Worm (Caenorhabditis elegans) whole organism, midembryonic: ENCODE data around the gene T25G12.3.
A peak's percentile ranks its signal among the peaks of the same experiment; 100 is the strongest.

Source experiments
- T22C8.4 ChIP-seq: fragments of 200-800 bp; sonication (Bioruptor generic); IDR thresholded peaks from 2 replicates; pipeline ENCODE4 v1.3.6; 2022; ENCODE audit warnings: missing genetic modification characterization, missing compliant biosample characterization
- cog-1 ChIP-seq: sonication (generic microtip); optimal IDR thresholded peaks from 2 replicates; lab custom pipeline; 2016; ENCODE audit warnings: missing genetic modification characterization, missing compliant biosample characterization
- flt-1 ChIP-seq: fragments of 200-800 bp; sonication (Bioruptor generic); IDR thresholded peaks from 2 replicates; pipeline ENCODE4 v1.3.6; 2022; ENCODE audit warnings: missing genetic modification characterization, missing compliant biosample characterization
- klf-2 ChIP-seq: fragments of 200-800 bp; sonication (Bioruptor generic); conservative IDR thresholded peaks from 2 replicates; pipeline ENCODE4 v1.3.6; 2022; ENCODE audit warnings: missing genetic modification reagents, missing genetic modification characterization, missing compliant biosample characterization
- med-1 ChIP-seq: sonication (generic microtip); optimal IDR thresholded peaks from 2 replicates; lab custom pipeline; 2017; ENCODE audit warnings: missing genetic modification characterization, mild to moderate bottlenecking, missing compliant biosample characterization, antibody characterized with exemption, missing genetic modification reagents; ENCODE audit not compliant: insufficient read depth
- ref-1 ChIP-seq: fragments of 200-800 bp; sonication (Bioruptor generic); conservative IDR thresholded peaks from 2 replicates; pipeline ENCODE4 v1.3.6; 2022; ENCODE audit warnings: missing genetic modification reagents, missing genetic modification characterization, missing compliant biosample characterization
- tab-1 ChIP-seq: fragments of 200-800 bp; sonication (Bioruptor generic); IDR thresholded peaks from 2 replicates; pipeline ENCODE4 v1.3.6; 2022; ENCODE audit warnings: missing genetic modification characterization, missing compliant biosample characterization
- ztf-23 ChIP-seq: fragments of 200-800 bp; sonication (Bioruptor generic); IDR thresholded peaks from 2 replicates; pipeline ENCODE4 v1.3.6; 2022; ENCODE audit warnings: missing genetic modification reagents, missing genetic modification characterization, missing compliant biosample characterization
- ztf-29 ChIP-seq: fragments of 200-800 bp; sonication (Bioruptor generic); IDR thresholded peaks from 2 replicates; pipeline ENCODE4 v1.3.6; 2022; ENCODE audit warnings: missing genetic modification reagents, missing genetic modification characterization, missing compliant biosample characterization

Gene T25G12.3

DNA sequence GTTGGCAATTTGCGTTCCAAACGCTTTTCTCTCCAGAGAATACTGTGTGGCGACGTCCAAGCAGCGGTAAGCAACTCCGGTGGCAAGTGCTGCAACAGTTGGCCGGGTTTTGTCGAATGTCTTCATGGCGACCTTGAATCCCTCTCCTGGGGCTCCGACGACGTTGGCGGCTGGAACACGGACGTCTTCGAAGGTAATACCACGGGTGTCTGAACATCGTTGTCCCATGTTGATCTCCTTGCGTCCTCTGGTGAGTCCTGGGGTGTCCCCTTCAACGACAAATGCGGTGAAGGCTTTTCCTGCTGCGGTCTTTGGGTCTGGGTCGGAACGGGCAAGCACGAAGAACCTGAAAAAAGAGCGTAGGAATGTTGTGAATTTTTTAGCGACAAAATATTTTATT is 15.7 kb upstream of the T25G12.3 start:
- 0 out of 2 replicates have a peak, but pooled peaks have one; percentile 18 for TF ChIP-seq flt-1 (GFP tag; lab: Robert Waterston, UW)
- no peak for TF ChIP-seq T22C8.4 (GFP tag; lab: Robert Waterston, UW)
- TF ChIP-seq tab-1: no peak
- no peak for TF ChIP-seq cog-1 (tag; lab: Kevin White, UChicago)
- TF ChIP-seq klf-2 (GFP tag; lab: Robert Waterston, UW): no peak

DNA sequence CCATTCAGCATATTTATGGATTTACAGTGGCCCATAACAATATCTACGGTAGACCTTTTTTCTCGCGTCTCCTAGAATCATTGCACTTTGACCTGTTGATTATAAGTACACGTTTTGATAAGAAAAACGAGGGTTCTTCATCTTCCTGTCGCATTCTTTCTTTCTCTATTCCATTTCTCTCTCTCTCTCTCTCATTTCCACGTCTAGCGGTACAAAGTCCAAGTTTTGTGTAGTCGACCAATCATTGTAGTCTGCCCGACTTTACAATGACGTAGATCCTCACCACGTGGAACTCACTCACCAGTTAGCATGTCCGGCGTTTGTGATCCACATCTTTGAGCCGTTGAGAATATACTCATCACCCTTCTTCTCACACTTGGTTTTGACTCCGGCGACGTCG is 15.3 kb upstream of the T25G12.3 start:
- TF ChIP-seq med-1 (no peak), klf-2 (GFP tag; lab: Robert Waterston, UW) (no peak), T22C8.4 (GFP tag; lab: Robert Waterston, UW) (no peak), ref-1 (no peak), ztf-23 (no peak), flt-1 (GFP tag; lab: Robert Waterston, UW) (no peak), tab-1 (no peak), ztf-29 (GFP tag; lab: Robert Waterston, UW) (no peak), cog-1 (tag; lab: Kevin White, UChicago) (no peak)

DNA sequence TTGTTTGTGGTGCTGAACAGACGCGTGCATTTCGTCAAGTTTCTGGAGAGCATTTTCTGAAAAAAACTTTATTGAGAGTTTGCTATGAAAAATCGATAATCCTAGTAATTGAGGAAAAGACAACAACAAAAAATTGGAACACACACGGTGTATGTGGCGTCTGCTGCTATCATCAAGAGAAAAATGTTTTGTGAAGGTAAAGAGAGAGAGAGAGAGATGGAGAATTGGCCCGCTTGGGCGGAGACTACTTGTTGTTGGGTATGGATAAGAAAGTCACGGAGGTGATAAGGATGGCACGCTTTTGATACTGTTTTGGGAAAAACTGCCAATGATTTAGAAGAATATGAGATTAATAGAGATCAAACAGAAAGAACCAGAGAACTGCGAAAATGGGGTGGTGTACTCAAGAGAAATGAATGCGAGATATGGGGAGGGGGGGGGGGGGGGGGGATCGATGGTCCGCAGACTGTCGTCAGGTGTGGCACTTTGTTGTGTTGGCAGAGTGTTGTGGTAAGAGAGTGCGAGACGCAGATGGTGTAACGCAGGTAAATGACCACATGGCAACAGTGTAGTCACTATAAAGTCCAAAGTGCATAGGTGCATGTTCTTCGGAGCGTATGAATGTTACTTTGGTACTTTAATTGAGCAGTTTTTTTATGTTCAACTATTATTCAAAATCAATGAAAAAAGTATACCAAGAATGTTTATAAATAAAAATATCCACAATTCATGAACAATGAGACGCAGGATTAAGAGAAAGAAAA is 14.2 kb upstream of the T25G12.3 start, which contains the start of gene acdh-7:
TSS of gene acdh-7 (minus strand) at position 56 of the 764 bp plus-strand sequence.
- TF ChIP-seq ztf-29 (GFP tag; lab: Robert Waterston, UW) (no peak), ref-1 (no peak), ztf-23 (0 out of 2 replicates have a peak, but pooled peaks have one; percentile 35), flt-1 (GFP tag; lab: Robert Waterston, UW) (no peak), med-1 (no peak), T22C8.4 (GFP tag; lab: Robert Waterston, UW) (peak; percentile 44; the same call in 1 of the 2 replicates), cog-1 (tag; lab: Kevin White, UChicago) (no peak), klf-2 (GFP tag; lab: Robert Waterston, UW) (no peak), tab-1 (no peak)

DNA sequence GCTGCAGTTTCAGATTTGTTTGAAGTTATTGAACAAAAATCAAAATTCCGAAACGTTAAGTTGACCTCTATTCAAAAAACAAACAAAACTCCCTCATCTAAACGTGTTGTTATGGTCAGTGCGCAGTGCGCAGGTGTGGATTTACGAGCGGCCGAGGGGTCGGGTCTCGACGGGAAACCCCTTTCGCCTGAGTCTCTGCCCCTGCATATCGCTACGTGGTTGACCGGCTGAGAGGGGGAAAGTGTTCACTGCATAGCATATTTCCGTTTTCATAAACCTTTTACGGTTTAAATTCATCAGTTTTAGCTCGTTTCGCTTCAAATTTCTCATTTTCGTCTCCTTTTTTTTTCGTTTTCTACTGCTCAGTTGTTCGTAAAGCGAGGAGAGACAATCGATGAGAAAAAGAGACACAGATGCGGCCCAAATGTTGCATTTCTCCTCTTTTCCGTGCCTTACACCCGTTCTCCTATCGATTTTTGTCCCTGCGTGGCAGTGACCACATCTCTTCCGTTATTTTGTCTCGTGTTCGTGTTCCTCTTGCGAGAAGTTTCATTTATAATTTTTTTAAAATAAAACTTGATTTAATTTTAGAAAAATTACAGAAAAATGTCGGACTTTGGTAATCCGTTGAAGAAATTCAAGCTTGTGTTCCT is 9.4 kb upstream of the T25G12.3 start, which contains the start of gene rab-6.2:
TSS of gene rab-6.2 (plus strand) at position 603 of the 653 bp plus-strand sequence.
- TF ChIP-seq flt-1 (GFP tag; lab: Robert Waterston, UW): 0 out of 2 replicates have a peak, but pooled peaks have one; percentile 17
- no peak for TF ChIP-seq ztf-29 (GFP tag; lab: Robert Waterston, UW)

DNA sequence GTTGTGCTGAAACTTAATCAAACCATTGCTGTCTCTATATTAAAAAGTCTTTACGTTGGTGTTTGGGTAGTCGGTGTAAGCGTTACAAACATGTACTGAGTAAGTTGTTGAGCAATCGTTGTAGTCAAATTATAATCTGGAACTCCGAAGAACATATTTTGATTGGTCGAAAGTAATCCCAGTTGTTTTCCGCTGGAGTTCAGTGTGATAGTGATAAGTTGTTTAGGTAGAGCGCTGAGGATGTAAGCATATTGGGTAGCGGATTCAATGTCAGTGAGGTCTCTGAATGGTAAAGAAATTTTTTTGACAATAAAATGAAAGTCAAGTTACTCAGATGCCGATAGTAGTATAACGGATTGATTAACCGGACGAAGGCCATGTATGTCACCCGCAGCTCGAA is 4.1 kb upstream of the T25G12.3 start:
- no peak for TF ChIP-seq T22C8.4 (GFP tag; lab: Robert Waterston, UW)
- no peak for TF ChIP-seq ztf-29 (GFP tag; lab: Robert Waterston, UW)
- no peak for TF ChIP-seq med-1
- no peak for TF ChIP-seq tab-1
- TF ChIP-seq ref-1: no peak
- no peak for TF ChIP-seq ztf-23

DNA sequence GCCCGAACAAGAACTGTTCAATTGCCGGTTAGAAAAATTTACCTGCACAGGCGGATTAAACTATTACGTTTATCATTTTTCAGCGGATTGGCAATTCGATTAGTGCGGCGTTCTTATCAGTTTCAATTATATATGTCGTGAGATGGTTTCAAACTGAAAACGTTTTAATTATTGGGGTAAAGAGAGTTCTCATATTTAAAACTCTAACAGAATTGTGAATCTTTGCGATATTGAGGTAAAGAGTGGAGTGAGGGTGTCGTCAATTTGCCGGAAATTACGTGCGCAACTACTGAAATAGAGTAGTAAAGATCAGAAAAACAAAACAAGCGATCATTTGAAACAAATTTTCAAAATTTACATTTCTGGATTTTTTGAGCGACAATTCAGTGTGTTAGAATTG is 1.3 kb upstream of the T25G12.3 start, which contains the start of gene T25G12.6:
TSS of gene T25G12.6 (minus strand) at position 101 of the 400 bp plus-strand sequence.
- TF ChIP-seq tab-1 (no peak), ztf-23 (no peak), cog-1 (tag; lab: Kevin White, UChicago) (no peak), ref-1 (no peak), med-1 (no peak), ztf-29 (GFP tag; lab: Robert Waterston, UW) (no peak), flt-1 (GFP tag; lab: Robert Waterston, UW) (no peak), T22C8.4 (GFP tag; lab: Robert Waterston, UW) (no peak), klf-2 (GFP tag; lab: Robert Waterston, UW) (no peak)

DNA sequence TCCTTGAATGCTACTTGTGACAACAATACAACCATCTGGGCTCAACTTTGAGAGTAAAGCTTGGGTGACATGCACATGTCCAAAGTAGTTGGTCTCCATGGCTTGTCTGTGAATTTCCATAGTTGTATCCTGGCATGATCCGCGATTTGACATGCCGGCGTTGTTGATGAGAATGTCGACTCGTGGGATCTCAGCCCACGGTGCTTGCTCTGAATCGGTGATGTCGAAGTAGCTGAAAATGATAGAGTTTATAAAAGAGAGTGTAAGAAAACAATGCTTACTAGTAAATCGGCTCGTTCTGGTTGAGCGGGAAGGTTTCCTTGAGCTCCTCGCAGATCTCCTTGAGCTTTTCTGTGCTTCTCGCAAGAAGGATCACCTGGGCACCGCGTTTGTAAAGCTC is 3.5 kb downstream of the T25G12.3 start:
- TF ChIP-seq ref-1 (no peak), ztf-23 (no peak), flt-1 (GFP tag; lab: Robert Waterston, UW) (no peak), tab-1 (no peak), ztf-29 (GFP tag; lab: Robert Waterston, UW) (no peak), T22C8.4 (GFP tag; lab: Robert Waterston, UW) (no peak), klf-2 (GFP tag; lab: Robert Waterston, UW) (no peak), cog-1 (tag; lab: Kevin White, UChicago) (no peak), med-1 (no peak)

DNA sequence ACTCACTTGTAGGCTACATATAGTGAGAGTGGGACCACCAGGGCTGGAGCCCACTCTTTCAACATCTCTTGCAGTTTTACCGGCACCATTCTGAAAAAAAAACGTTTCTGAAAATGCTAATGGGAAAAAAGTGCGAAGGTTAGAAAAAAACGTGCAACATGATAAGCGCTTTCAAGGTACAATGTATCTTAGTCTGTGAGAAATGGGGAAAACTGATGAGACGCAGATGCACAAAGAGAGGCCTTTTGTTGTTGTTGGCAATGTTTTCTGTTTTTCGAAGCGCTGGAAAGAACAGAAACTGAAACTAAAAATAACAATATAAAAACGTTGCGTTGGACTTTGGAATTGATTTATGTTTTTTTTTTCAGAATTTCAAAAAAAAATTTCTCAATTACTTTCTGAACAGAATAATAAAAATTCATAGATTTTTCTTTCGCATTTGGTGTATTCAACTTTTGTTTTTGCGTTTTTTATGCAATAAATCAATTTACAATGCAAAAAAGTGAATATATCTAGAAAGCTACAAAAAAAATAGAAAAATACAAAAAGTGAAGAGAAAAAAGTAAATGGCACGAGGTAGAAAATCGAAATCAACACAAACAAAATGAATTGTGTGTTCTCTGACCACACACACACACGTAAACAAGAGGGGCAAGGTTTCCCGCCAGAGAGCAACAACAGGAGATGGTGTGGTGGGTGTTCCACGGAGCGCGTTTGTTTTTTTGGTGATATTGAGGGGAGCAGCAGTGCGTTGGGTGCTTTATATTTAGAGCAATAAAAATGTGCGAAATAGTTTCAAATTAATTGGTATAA is 4.5 kb downstream of the T25G12.3 start, which contains the start of gene dhs-30:
TSS of gene dhs-30 (minus strand) at position 90 of the 813 bp plus-strand sequence.
- no peak for TF ChIP-seq ztf-29 (GFP tag; lab: Robert Waterston, UW)
- no peak for TF ChIP-seq klf-2 (GFP tag; lab: Robert Waterston, UW)
- TF ChIP-seq med-1: no peak
- no peak for TF ChIP-seq ztf-23
- TF ChIP-seq cog-1 (tag; lab: Kevin White, UChicago): no peak
- TF ChIP-seq T22C8.4 (GFP tag; lab: Robert Waterston, UW): no peak
- TF ChIP-seq flt-1 (GFP tag; lab: Robert Waterston, UW): no peak
- TF ChIP-seq tab-1: no peak
- no peak for TF ChIP-seq ref-1

DNA sequence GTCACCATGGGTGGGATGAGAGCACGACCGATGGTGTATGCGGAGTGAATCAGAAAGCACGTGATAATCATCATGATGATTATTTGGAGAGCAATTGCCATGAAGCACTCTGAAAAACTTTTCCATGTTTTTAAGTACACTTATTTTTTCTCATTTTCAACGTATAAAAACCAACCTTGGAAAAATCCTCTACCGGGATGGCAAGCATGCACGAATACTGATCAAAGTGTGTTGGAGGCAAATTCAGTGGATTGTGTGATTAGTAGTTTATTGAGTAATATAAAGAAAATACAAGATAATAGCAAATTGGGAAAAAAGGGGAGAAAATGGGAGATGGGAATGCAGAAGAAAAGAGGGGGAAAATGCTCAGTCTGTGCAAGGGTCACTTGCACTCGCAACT is 6.0 kb downstream of the T25G12.3 start, which contains the start of gene T25G12.11:
TSS of gene T25G12.11 (minus strand) at position 101 of the 400 bp plus-strand sequence.
- no peak for TF ChIP-seq tab-1
- no peak for TF ChIP-seq ztf-29 (GFP tag; lab: Robert Waterston, UW)
- TF ChIP-seq flt-1 (GFP tag; lab: Robert Waterston, UW): no peak
- no peak for TF ChIP-seq cog-1 (tag; lab: Kevin White, UChicago)
- TF ChIP-seq klf-2 (GFP tag; lab: Robert Waterston, UW): no peak
- TF ChIP-seq med-1: no peak
- TF ChIP-seq ref-1: no peak
- no peak for TF ChIP-seq T22C8.4 (GFP tag; lab: Robert Waterston, UW)
- TF ChIP-seq ztf-23: no peak
